Fruit fly (Drosophila melanogaster) whole organism, embryonic: ENCODE data around the gene tup.
A peak's percentile ranks its signal among the peaks of the same experiment; 100 is the strongest.

Source experiments
- Atf6 ChIP-seq: fragments of 200-800 bp; sonication (Bioruptor generic); IDR thresholded peaks from 2 replicates; pipeline ENCODE4 v1.3.6; 2022; ENCODE audit warnings: missing biosample characterization, missing genetic modification characterization
- Blimp-1 ChIP-seq: fragments of 200-800 bp; sonication (Bioruptor generic); optimal IDR thresholded peaks from 3 replicates; lab custom pipeline; 2018; ENCODE audit warnings: missing biosample characterization, missing genetic modification characterization, mild to moderate bottlenecking, moderate library complexity, missing genetic modification reagents
- CG10267 ChIP-seq: fragments of 200-800 bp; sonication (Bioruptor generic); optimal IDR thresholded peaks from 2 replicates; lab custom pipeline; 2018; ENCODE audit warnings: missing biosample characterization, mild to moderate bottlenecking, missing genetic modification characterization, moderate library complexity
- CG10979 ChIP-seq: fragments of 200-800 bp; sonication (Bioruptor generic); optimal IDR thresholded peaks from 2 replicates; lab custom pipeline; 2018; ENCODE audit warnings: missing biosample characterization, mild to moderate bottlenecking, missing genetic modification characterization, moderate library complexity
- CG11504 ChIP-seq: fragments of 200-800 bp; sonication (Bioruptor generic); optimal IDR thresholded peaks from 3 replicates; lab custom pipeline; 2019; ENCODE audit warnings: missing biosample characterization, mild to moderate bottlenecking, missing genetic modification characterization, moderate library complexity
- CG14710 ChIP-seq: fragments of 200-800 bp; sonication (Bioruptor generic); optimal IDR thresholded peaks from 3 replicates; lab custom pipeline; 2019; ENCODE audit warnings: missing biosample characterization, mild to moderate bottlenecking, missing genetic modification characterization, moderate library complexity
- CG17328 ChIP-seq: fragments of 200-800 bp; sonication (Bioruptor generic); IDR thresholded peaks from 2 replicates; pipeline ENCODE4 v1.3.6; 2022; ENCODE audit warnings: missing biosample characterization, missing genetic modification characterization
- CG17359 ChIP-seq: fragments of 200-800 bp; sonication (Bioruptor generic); optimal IDR thresholded peaks from 3 replicates; lab custom pipeline; 2018; ENCODE audit warnings: missing biosample characterization, mild to moderate bottlenecking, missing genetic modification characterization, moderate library complexity
- CG17361 ChIP-seq: fragments of 200-800 bp; sonication (Bioruptor generic); IDR thresholded peaks from 3 replicates; pipeline ENCODE4 v1.3.6; 2022; ENCODE audit warnings: missing biosample characterization, missing genetic modification characterization
- CG17829 ChIP-seq: fragments of 200-800 bp; optimal IDR thresholded peaks from 2 replicates; lab custom pipeline; 2019; ENCODE audit warnings: missing biosample characterization, mild to moderate bottlenecking, missing genetic modification characterization, moderate library complexity
- CG18262 ChIP-seq: fragments of 200-800 bp; optimal IDR thresholded peaks from 3 replicates; lab custom pipeline; 2019; ENCODE audit warnings: missing biosample characterization, mild to moderate bottlenecking, missing genetic modification characterization, moderate library complexity
- CG4820 ChIP-seq: fragments of 200-800 bp; sonication (Bioruptor generic); optimal IDR thresholded peaks from 3 replicates; lab custom pipeline; 2016; ENCODE audit warnings: missing biosample characterization, missing genetic modification characterization
- CG5953 ChIP-seq: fragments of 200-800 bp; sonication (Bioruptor generic); IDR thresholded peaks from 2 replicates; pipeline ENCODE4 v1.3.6; 2022; ENCODE audit warnings: missing biosample characterization, missing genetic modification characterization
- CG6254 ChIP-seq: fragments of 200-800 bp; sonication (Bioruptor generic); optimal IDR thresholded peaks from 3 replicates; lab custom pipeline; 2017; ENCODE audit warnings: mild to moderate bottlenecking, missing biosample characterization, missing genetic modification reagents, missing genetic modification characterization
- CG6813 ChIP-seq: fragments of 200-800 bp; sonication (Bioruptor generic); optimal IDR thresholded peaks from 2 replicates; lab custom pipeline; 2017; ENCODE audit warnings: missing biosample characterization, missing genetic modification characterization, mild to moderate bottlenecking, moderate library complexity, missing genetic modification reagents
- CG7839 ChIP-seq: fragments of 200-800 bp; sonication (Bioruptor generic); optimal IDR thresholded peaks from 3 replicates; lab custom pipeline; 2018; ENCODE audit warnings: missing biosample characterization, mild to moderate bottlenecking, missing genetic modification characterization, moderate library complexity
- CG8281 ChIP-seq: fragments of 200-800 bp; sonication (Bioruptor generic); optimal IDR thresholded peaks from 2 replicates; lab custom pipeline; 2018; ENCODE audit warnings: missing biosample characterization, mild to moderate bottlenecking, missing genetic modification characterization, moderate library complexity
- CG8388 ChIP-seq: fragments of 200-800 bp; sonication (Bioruptor generic); optimal IDR thresholded peaks from 2 replicates; lab custom pipeline; 2019; ENCODE audit warnings: missing biosample characterization, mild to moderate bottlenecking, missing genetic modification characterization, moderate library complexity
- D19A ChIP-seq: fragments of 200-800 bp; optimal IDR thresholded peaks from 3 replicates; lab custom pipeline; 2019; ENCODE audit warnings: missing biosample characterization, mild to moderate bottlenecking, missing genetic modification characterization, moderate library complexity
- Dbx ChIP-seq: fragments of 200-800 bp; sonication (Bioruptor generic); IDR thresholded peaks from 3 replicates; pipeline ENCODE4 v1.3.6; 2022; ENCODE audit warnings: missing biosample characterization, missing genetic modification characterization
- Ets65A ChIP-seq: fragments of 200-800 bp; sonication (Bioruptor generic); peaks from one replicate; lab custom pipeline; 2016; ENCODE audit warnings: missing biosample characterization, missing genetic modification characterization
- Xrp1 ChIP-seq: fragments of 200-800 bp; sonication (Bioruptor generic); IDR thresholded peaks from 2 replicates; pipeline ENCODE4 v1.3.6; 2022; ENCODE audit warnings: missing biosample characterization, missing genetic modification characterization
- dmrt99B ChIP-seq: fragments of 200-800 bp; sonication (Bioruptor generic); optimal IDR thresholded peaks from 2 replicates; lab custom pipeline; 2018; ENCODE audit warnings: missing biosample characterization, mild to moderate bottlenecking, missing genetic modification characterization, moderate library complexity
- ewg ChIP-seq: fragments of 200-800 bp; sonication (Bioruptor generic); optimal IDR thresholded peaks from 3 replicates; lab custom pipeline; 2017; ENCODE audit warnings: mild to moderate bottlenecking, missing biosample characterization, missing genetic modification reagents, missing genetic modification characterization
- fd102C ChIP-seq: fragments of 200-800 bp; sonication (Bioruptor generic); optimal IDR thresholded peaks from 2 replicates; lab custom pipeline; 2018; ENCODE audit warnings: missing biosample characterization, mild to moderate bottlenecking, missing genetic modification characterization, moderate library complexity
- hb ChIP-seq: fragments of 200-800 bp; sonication (Bioruptor generic); IDR thresholded peaks from 3 replicates; pipeline ENCODE4 v1.3.6; 2022; ENCODE audit warnings: missing biosample characterization, missing genetic modification characterization; ENCODE audit not compliant: partially characterized antibody
- nerfin-1 ChIP-seq: fragments of 200-800 bp; sonication (Bioruptor generic); optimal IDR thresholded peaks from 3 replicates; lab custom pipeline; 2019; ENCODE audit warnings: missing biosample characterization, mild to moderate bottlenecking, missing genetic modification characterization, moderate library complexity
- nerfin-2 ChIP-seq: fragments of 200-800 bp; sonication (Bioruptor generic); IDR thresholded peaks from 2 replicates; pipeline ENCODE4 v1.3.6; 2022; ENCODE audit warnings: missing biosample characterization, missing genetic modification characterization; ENCODE audit not compliant: partially characterized antibody
- nmo ChIP-seq: fragments of 200-800 bp; sonication (Bioruptor generic); optimal IDR thresholded peaks from 2 replicates; lab custom pipeline; 2018; ENCODE audit warnings: missing biosample characterization, mild to moderate bottlenecking, missing genetic modification characterization, moderate library complexity
- sens ChIP-seq: fragments of 200-800 bp; sonication (Bioruptor generic); peaks from one replicate; lab custom pipeline; 2016; ENCODE audit warnings: missing biosample characterization, missing genetic modification characterization
- sens-2 ChIP-seq: fragments of 200-800 bp; sonication (Bioruptor generic); IDR thresholded peaks from 2 replicates; pipeline ENCODE4 v1.3.6; 2022; ENCODE audit warnings: missing biosample characterization, missing genetic modification characterization
- seq ChIP-seq: fragments of 200-800 bp; sonication (Bioruptor generic); IDR thresholded peaks from 2 replicates; pipeline ENCODE4 v1.3.6; 2022; ENCODE audit warnings: missing biosample characterization, missing genetic modification characterization
- tap ChIP-seq: fragments of 200-800 bp; optimal IDR thresholded peaks from 3 replicates; lab custom pipeline; 2019; ENCODE audit warnings: missing biosample characterization, mild to moderate bottlenecking, missing genetic modification characterization, moderate library complexity
- tll ChIP-seq, 2 experiments: fragments of 200-800 bp in 1 of 2; fragments of >200 bp in 1 of 2; sonication (Bioruptor generic) in 1 of 2; optimal IDR thresholded peaks; 2 replicates each; lab custom pipeline; 2017 to 2019; ENCODE audit warnings: missing biosample characterization in 2 of 2, missing genetic modification characterization in 2 of 2, mild to moderate bottlenecking in 1 of 2, moderate library complexity in 1 of 2
- trem ChIP-seq: fragments of 200-800 bp; optimal IDR thresholded peaks from 3 replicates; lab custom pipeline; 2019; ENCODE audit warnings: missing biosample characterization, mild to moderate bottlenecking, missing genetic modification characterization, moderate library complexity
- tx ChIP-seq: fragments of 200-800 bp; sonication (Bioruptor generic); optimal IDR thresholded peaks from 2 replicates; lab custom pipeline; 2016; ENCODE audit warnings: missing biosample characterization, missing genetic modification characterization
- zen ChIP-seq: fragments of 200-800 bp; sonication (Bioruptor generic); optimal IDR thresholded peaks from 3 replicates; lab custom pipeline; 2018; ENCODE audit warnings: missing biosample characterization, mild to moderate bottlenecking, missing genetic modification characterization, moderate library complexity

Gene tup

dm6 chr2L:18919474-18919873 lies 38.4 kb upstream of the tup start (continued):
- peak; percentile 16 for TF ChIP-seq nerfin-1 (tag; lab: Kevin White, UChicago)
- TF ChIP-seq sens-2, result no peak
- peak; percentile 62 for TF ChIP-seq Blimp-1 (GFP tag; lab: Kevin White, UChicago)
- peak; percentile 36 for TF ChIP-seq CG10267 (tag; lab: Kevin White, UChicago)
- TF ChIP-seq Xrp1 (GFP tag; lab: Robert Waterston, UW), result peak; percentile 53; the same call in 1 of the 2 replicates
- peak; percentile 51 for TF ChIP-seq CG14710 (tag; lab: Kevin White, UChicago)
- no peak for TF ChIP-seq CG6813 (GFP tag; lab: Kevin White, UChicago)
- TF ChIP-seq sens (GFP tag; lab: Kevin White, UChicago), result peak; percentile 47
- TF ChIP-seq CG18262 (tag; lab: Kevin White, UChicago), result peak; percentile 77
- TF ChIP-seq nmo (GFP tag; lab: Kevin White, UChicago), result peak; percentile 35
- TF ChIP-seq tap (tag; lab: Kevin White, UChicago), result peak; percentile 24
- no peak for TF ChIP-seq Dbx
- TF ChIP-seq CG17359, result no peak
- peak; percentile 65 for TF ChIP-seq CG17829 (tag; lab: Kevin White, UChicago)
- TF ChIP-seq CG7839, result peak; percentile 33
- no peak for TF ChIP-seq seq (GFP tag; lab: Robert Waterston, UW)
- no peak for TF ChIP-seq tx (GFP tag; lab: Kevin White, UChicago)
- no peak for TF ChIP-seq CG5953 (GFP tag; lab: Robert Waterston, UW)
- no peak for TF ChIP-seq CG17328 (GFP tag; lab: Robert Waterston, UW)
- peak; percentile 3 for TF ChIP-seq CG8388 (GFP tag; lab: Kevin White, UChicago)
- TF ChIP-seq D19A, result peak; percentile 18
- TF ChIP-seq CG11504, result peak; percentile 62
- peak; percentile 18 for TF ChIP-seq trem (tag; lab: Kevin White, UChicago)
- no peak for TF ChIP-seq ewg (GFP tag; lab: Kevin White, UChicago)
- peak; percentile 51 for TF ChIP-seq CG10979 (tag; lab: Kevin White, UChicago)
- peak; percentile 70; the same call in 2 of the 3 replicates for TF ChIP-seq CG17361 (GFP tag; lab: Robert Waterston, UW)
- TF ChIP-seq CG6254 (GFP tag; lab: Kevin White, UChicago), result peak; percentile 28
- peak; percentile 35 for TF ChIP-seq dmrt99B (tag; lab: Kevin White, UChicago)

- 0 out of 3 replicates have a peak, but pooled peaks have one; percentile 15 for TF ChIP-seq hb (GFP tag; lab: Robert Waterston, UW)
- peak in 1 of 2 experiments; percentile 83 for TF ChIP-seq tll (GFP tag; optimal IDR thresholded peaks at IDR 0.05; lab: Kevin White, UChicago)
- no peak for TF ChIP-seq nerfin-2
- no peak for TF ChIP-seq nmo (GFP tag; lab: Kevin White, UChicago)
- TF ChIP-seq fd102C, result peak; percentile 69
- peak; percentile 73 for TF ChIP-seq Ets65A (GFP tag; lab: Kevin White, UChicago)
- TF ChIP-seq zen (tag; lab: Kevin White, UChicago), result peak; percentile 5
Measured at dm6 chr2L:18917584-18917983, 36.5 kb upstream of the tup start.

dm6 chr2L:18914829-18915228 lies 33.8 kb upstream of the tup start:
- no peak for TF ChIP-seq Atf6
- peak; percentile 92 for TF ChIP-seq CG8281
- TF ChIP-seq CG4820 (GFP tag; lab: Kevin White, UChicago), result no peak
